Worm (Caenorhabditis elegans) whole organism, mixed stage, embryonic: ENCODE results near the gene T16G1.6.

Experiments
- ceh-39 ChIP-seq: fragments of 150-350 bp; optimal IDR thresholded peaks from 2 replicates; lab custom pipeline; 2014; ENCODE audit warnings: missing biosample characterization, missing genetic modification characterization
- drap-1 ChIP-seq: fragments of 200-800 bp; sonication (Bioruptor generic); optimal IDR thresholded peaks from 3 replicates; lab custom pipeline; 2018; ENCODE audit warnings: mild to moderate bottlenecking, missing genetic modification characterization, missing compliant biosample characterization
- elt-3 ChIP-seq: fragments of 150-350 bp; optimal IDR thresholded peaks from 2 replicates; lab custom pipeline; 2014; ENCODE audit warnings: missing biosample characterization, missing genetic modification characterization
- lin-32 ChIP-seq: fragments of 200-800 bp; sonication (Bioruptor generic); optimal IDR thresholded peaks from 2 replicates; lab custom pipeline; 2018; ENCODE audit warnings: mild to moderate bottlenecking, missing genetic modification characterization, missing compliant biosample characterization
- mls-2 ChIP-seq: sonication (generic microtip); optimal IDR thresholded peaks from 2 replicates; lab custom pipeline; 2016; ENCODE audit warnings: mild to moderate bottlenecking, missing genetic modification characterization, moderate library complexity, missing compliant biosample characterization
- nhr-12 ChIP-seq: fragments of 150-350 bp; optimal IDR thresholded peaks from 2 replicates; lab custom pipeline; 2014; ENCODE audit warnings: missing biosample characterization, missing genetic modification characterization
- nhr-237 ChIP-seq: fragments of 150-350 bp; optimal IDR thresholded peaks from 2 replicates; lab custom pipeline; 2014; ENCODE audit warnings: missing biosample characterization, missing genetic modification characterization
- nhr-76 ChIP-seq: sonication (generic microtip); optimal IDR thresholded peaks from 2 replicates; lab custom pipeline; 2017; ENCODE audit warnings: missing biosample characterization, missing genetic modification characterization
- unc-39 ChIP-seq: fragments of 150-350 bp; optimal IDR thresholded peaks from 2 replicates; lab custom pipeline; 2014; ENCODE audit warnings: missing biosample characterization, missing genetic modification characterization

- TF ChIP-seq mls-2 (tag; lab: Kevin White, UChicago) (no peak), drap-1 (GFP tag; lab: Kevin White, UChicago) (no peak), unc-39 (tag; lab: Kevin White, UChicago) (no peak), lin-32 (no peak), nhr-76 (tag; lab: Kevin White, UChicago) (no peak), nhr-237 (tag; lab: Kevin White, UChicago) (no peak), nhr-12 (no peak), ceh-39 (no peak), elt-3 (tag; lab: Kevin White, UChicago) (no peak)
These were observed 17.3 kb downstream of the T16G1.6 start, which contains the start of gene lipl-1 for ce11 chrV:12919705-12920104.
